Fruit fly (Drosophila melanogaster): ENCODE data around the gene CG42553.
A peak's percentile ranks its signal among the peaks of the same experiment; 100 is the strongest.

The CG42553 gene

dm6 chr3L:820975-821598, 12.8 kb upstream of the CG42553 start:
- no peak for TF ChIP-seq CG9705 (GFP tag; optimal IDR thresholded peaks at IDR 0.05)
- TF ChIP-seq sv (GFP tag; optimal IDR thresholded peaks at IDR 0.05) = no peak
- TF ChIP-seq fru (GFP tag; optimal IDR thresholded peaks at IDR 0.05) = peak; percentile 10
- TF ChIP-seq lola (GFP tag; optimal IDR thresholded peaks at IDR 0.05) = no peak
- no peak for TF ChIP-seq Abd-B (GFP tag; optimal IDR thresholded peaks at IDR 0.05)

dm6 chr3L:821951-822350, 11.9 kb upstream of the CG42553 start:
- TF ChIP-seq woc (GFP tag; optimal IDR thresholded peaks at IDR 0.05) (no peak), dmrt93B (GFP tag; optimal IDR thresholded peaks at IDR 0.05) (peak; percentile 40), CG9705 (GFP tag; optimal IDR thresholded peaks at IDR 0.05) (no peak), psq (GFP tag; optimal IDR thresholded peaks at IDR 0.05) (peak; percentile 16), Abd-B (GFP tag; optimal IDR thresholded peaks at IDR 0.05) (no peak), ey (GFP tag; optimal IDR thresholded peaks at IDR 0.05) (peak; percentile 28), Dfd (GFP tag; optimal IDR thresholded peaks at IDR 0.05) (no peak), Rel (GFP tag; optimal IDR thresholded peaks at IDR 0.05) (no peak), Rel (tag; optimal IDR thresholded peaks at IDR 0.05) (no peak), h (GFP tag; optimal IDR thresholded peaks at IDR 0.05) (peak; percentile 55), Dif (GFP tag; optimal IDR thresholded peaks at IDR 0.05; ENCODE audit: partially characterized antibody) (no peak), Hr78 (GFP tag; optimal IDR thresholded peaks at IDR 0.05) (no peak), dsf (GFP tag; optimal IDR thresholded peaks at IDR 0.05; ENCODE audit: borderline replicate concordance) (no peak), fru (GFP tag; optimal IDR thresholded peaks at IDR 0.05) (peak; percentile 44), br (GFP tag; optimal IDR thresholded peaks at IDR 0.05) (peak; percentile 32), Hr83 (GFP tag; optimal IDR thresholded peaks at IDR 0.05; ENCODE audit: poor library complexity, severe bottlenecking) (no peak), Myc (optimal IDR thresholded peaks at IDR 0.05) (no peak), N (GFP tag; optimal IDR thresholded peaks at IDR 0.05) (no peak), sage (GFP tag; optimal IDR thresholded peaks at IDR 0.05) (peak; percentile 21), HLH106 (tag; optimal IDR thresholded peaks at IDR 0.05) (peak; percentile 55), Jra (GFP tag; optimal IDR thresholded peaks at IDR 0.05) (no peak), Sp1 (GFP tag; optimal IDR thresholded peaks at IDR 0.05) (peak; percentile 15), dl (GFP tag; optimal IDR thresholded peaks at IDR 0.05; ENCODE audit: insufficient read depth in 1 of 2, partially characterized antibody in 2 of 2) (no peak), tai (GFP tag; optimal IDR thresholded peaks at IDR 0.05) (no peak), foxo (GFP tag; optimal IDR thresholded peaks at IDR 0.05) (peak in 1 of 2 experiments; percentile 41), usp (GFP tag; optimal IDR thresholded peaks at IDR 0.05) (no peak), Mio (GFP tag; optimal IDR thresholded peaks at IDR 0.05) (no peak), rgr (GFP tag; optimal IDR thresholded peaks at IDR 0.05) (peak; percentile 42), Vsx2 (GFP tag; optimal IDR thresholded peaks at IDR 0.05; ENCODE audit: partially characterized antibody) (no peak), OdsH (GFP tag; optimal IDR thresholded peaks at IDR 0.05) (peak; percentile 27), Hnf4 (GFP tag; optimal IDR thresholded peaks at IDR 0.05) (peak; percentile 26), jim (GFP tag; optimal IDR thresholded peaks at IDR 0.05) (no peak), CrebA (GFP tag; optimal IDR thresholded peaks at IDR 0.05; ENCODE audit: borderline replicate concordance) (no peak), lola (GFP tag; optimal IDR thresholded peaks at IDR 0.05) (no peak)

- TF ChIP-seq psq (GFP tag; optimal IDR thresholded peaks at IDR 0.05) = peak; percentile 26
- TF ChIP-seq HLH106 (tag; optimal IDR thresholded peaks at IDR 0.05) = peak; percentile 69
- no peak for TF ChIP-seq sage (GFP tag; optimal IDR thresholded peaks at IDR 0.05)
- TF ChIP-seq woc (GFP tag; optimal IDR thresholded peaks at IDR 0.05) = peak; percentile 20
- no peak for TF ChIP-seq Rel (GFP tag; optimal IDR thresholded peaks at IDR 0.05)
- peak; percentile 4 for TF ChIP-seq Rel (tag; optimal IDR thresholded peaks at IDR 0.05)
- no peak for TF ChIP-seq Abd-B (GFP tag; optimal IDR thresholded peaks at IDR 0.05)
- TF ChIP-seq Jra (GFP tag; optimal IDR thresholded peaks at IDR 0.05) = no peak
- no peak for TF ChIP-seq dl (GFP tag; optimal IDR thresholded peaks at IDR 0.05; ENCODE audit: insufficient read depth in 1 of 2, partially characterized antibody in 2 of 2)
- no peak for TF ChIP-seq Hr83 (GFP tag; optimal IDR thresholded peaks at IDR 0.05; ENCODE audit: poor library complexity, severe bottlenecking)
- no peak for TF ChIP-seq Mio (GFP tag; optimal IDR thresholded peaks at IDR 0.05)
- no peak for TF ChIP-seq Dfd (GFP tag; optimal IDR thresholded peaks at IDR 0.05)
- no peak for TF ChIP-seq tai (GFP tag; optimal IDR thresholded peaks at IDR 0.05)
- no peak for TF ChIP-seq Vsx2 (GFP tag; optimal IDR thresholded peaks at IDR 0.05; ENCODE audit: partially characterized antibody)
- TF ChIP-seq Hr78 (GFP tag; optimal IDR thresholded peaks at IDR 0.05) = no peak
- TF ChIP-seq CG9705 (GFP tag; optimal IDR thresholded peaks at IDR 0.05) = no peak
- TF ChIP-seq CG32264 (GFP tag; optimal IDR thresholded peaks at IDR 0.05) = no peak
- no peak for TF ChIP-seq usp (GFP tag; optimal IDR thresholded peaks at IDR 0.05)
- TF ChIP-seq GATAd (GFP tag; optimal IDR thresholded peaks at IDR 0.05) = no peak
- TF ChIP-seq h (GFP tag; optimal IDR thresholded peaks at IDR 0.05) = peak; percentile 55
- no peak for TF ChIP-seq lola (GFP tag; optimal IDR thresholded peaks at IDR 0.05)
- TF ChIP-seq Sp1 (GFP tag; optimal IDR thresholded peaks at IDR 0.05) = peak; percentile 60
- no peak for TF ChIP-seq brk (GFP tag; optimal IDR thresholded peaks at IDR 0.05)
- no peak for TF ChIP-seq pan (optimal IDR thresholded peaks at IDR 0.05)
- TF ChIP-seq br (GFP tag; optimal IDR thresholded peaks at IDR 0.05) = peak; percentile 64
- peak; percentile 60 for TF ChIP-seq rgr (GFP tag; optimal IDR thresholded peaks at IDR 0.05)
- no peak for TF ChIP-seq Dif (GFP tag; optimal IDR thresholded peaks at IDR 0.05; ENCODE audit: partially characterized antibody)
- peak; percentile 41 for TF ChIP-seq OdsH (GFP tag; optimal IDR thresholded peaks at IDR 0.05)
- no peak for TF ChIP-seq CrebA (GFP tag; optimal IDR thresholded peaks at IDR 0.05; ENCODE audit: borderline replicate concordance)
- no peak for TF ChIP-seq N (GFP tag; optimal IDR thresholded peaks at IDR 0.05)
- peak; percentile 72 for TF ChIP-seq fru (GFP tag; optimal IDR thresholded peaks at IDR 0.05)
- no peak for TF ChIP-seq sv (GFP tag; optimal IDR thresholded peaks at IDR 0.05)
- TF ChIP-seq foxo (GFP tag; optimal IDR thresholded peaks at IDR 0.05) = peak in 1 of 2 experiments; percentile 56
- peak; percentile 32 for TF ChIP-seq dmrt93B (GFP tag; optimal IDR thresholded peaks at IDR 0.05)
- TF ChIP-seq jim (GFP tag; optimal IDR thresholded peaks at IDR 0.05) = no peak
- TF ChIP-seq dsf (GFP tag; optimal IDR thresholded peaks at IDR 0.05; ENCODE audit: borderline replicate concordance) = no peak
- peak; percentile 58 for TF ChIP-seq Hnf4 (GFP tag; optimal IDR thresholded peaks at IDR 0.05)
- TF ChIP-seq Myc (optimal IDR thresholded peaks at IDR 0.05) = no peak
- peak; percentile 72 for TF ChIP-seq ey (GFP tag; optimal IDR thresholded peaks at IDR 0.05)
These were observed 11.3 kb upstream of the CG42553 start for dm6 chr3L:822619-823018.

Measured in whole organism, wandering third instar larva.